Fruit fly (Drosophila melanogaster) whole organism: Measurements from ENCODE around the gene osa.

Source experiments
- CG8478 ChIP-seq: fragments of >200 bp; optimal IDR thresholded peaks from 2 replicates; lab custom pipeline; 2018; ENCODE audit warnings: inconsistent platforms
- Dll ChIP-seq: fragments of >200 bp; optimal IDR thresholded peaks from 2 replicates; lab custom pipeline; 2017
- EcR ChIP-seq, 2 experiments: fragments of >200 bp; optimal IDR thresholded peaks; 2 replicates each; lab custom pipeline; 2017; ENCODE audit warnings: missing biosample characterization in 2 of 2, missing genetic modification characterization in 2 of 2, missing genetic modification reagents in 2 of 2
- pan ChIP-seq: fragments of >200 bp; optimal IDR thresholded peaks from 2 replicates; lab custom pipeline; 2017
- psq ChIP-seq: fragments of >200 bp; optimal IDR thresholded peaks from 2 replicates; lab custom pipeline; 2017
- usp ChIP-seq: fragments of >200 bp; optimal IDR thresholded peaks from 2 replicates; lab custom pipeline; 2017; ENCODE audit warnings: missing biosample characterization, missing genetic modification characterization, mixed read lengths

osa gene

DNA sequence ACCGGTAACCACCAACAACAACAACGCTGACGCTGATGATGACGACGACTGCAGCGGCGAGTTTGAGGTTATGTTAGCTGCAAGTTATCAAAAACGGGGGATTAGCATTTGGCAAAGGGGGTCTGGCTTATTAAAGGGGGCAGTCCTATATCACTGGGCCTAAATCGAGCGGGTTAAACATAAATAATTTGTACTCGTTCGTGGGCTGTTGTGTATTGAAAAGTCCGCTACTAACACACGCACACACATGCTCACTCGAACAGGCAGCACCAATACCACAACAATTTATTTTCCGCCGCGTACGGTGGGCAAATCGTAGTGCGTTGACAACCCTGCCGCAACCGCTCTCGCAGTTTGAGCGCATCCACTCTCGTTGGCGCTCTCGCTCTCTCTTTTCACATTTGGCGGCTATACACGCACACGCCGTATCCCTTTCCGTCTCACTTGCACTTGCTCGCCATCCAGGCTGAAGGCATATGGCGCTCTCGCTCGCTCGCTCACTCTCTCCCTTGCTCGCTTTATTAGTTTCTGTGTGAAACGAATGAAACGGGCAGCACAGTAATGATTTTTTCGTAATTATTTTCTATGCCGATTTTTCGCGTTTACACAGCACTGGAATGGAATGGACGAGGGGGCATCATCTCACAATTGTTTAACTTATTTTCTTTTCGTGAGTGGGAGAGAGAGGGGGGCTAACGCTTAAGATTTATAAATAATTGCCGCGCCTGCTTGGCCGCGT, 1.1 kb downstream of the osa start:
- peak; percentile 96 for TF ChIP-seq CG8478 (lab: Kevin White, UChicago)
- TF ChIP-seq usp: no peak
- peak; percentile 98 for TF ChIP-seq Dll

DNA sequence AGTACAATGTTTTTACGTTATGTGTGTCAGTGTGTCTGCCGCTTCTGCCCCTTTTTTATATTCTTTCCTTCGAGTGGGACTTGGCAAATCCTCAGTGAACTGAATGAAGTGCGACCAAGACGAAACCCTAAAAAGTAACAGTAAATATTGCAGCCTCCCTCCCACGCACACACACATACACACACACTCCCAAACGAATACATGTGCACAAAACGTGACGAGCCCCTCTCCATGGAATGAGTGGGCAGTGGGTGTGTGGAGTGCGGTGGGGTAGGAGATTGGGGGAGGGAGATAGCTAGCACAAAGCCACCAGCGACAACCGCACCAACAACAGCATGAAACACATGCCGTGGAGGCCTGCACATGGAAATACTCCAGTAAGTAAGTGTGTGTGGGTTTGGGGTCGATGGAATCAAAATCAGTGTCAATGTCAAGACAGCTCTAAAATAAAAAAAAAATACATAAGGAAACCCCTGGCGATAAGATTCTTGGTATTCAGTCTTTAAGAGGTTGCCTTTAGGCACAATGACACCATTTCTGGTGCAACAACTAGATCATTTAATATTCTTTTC, 3.3 kb downstream of the osa start:
- TF ChIP-seq Dll (no peak), EcR (GFP tag; optimal IDR thresholded peaks at IDR 0.05; lab: Kevin White, UChicago) (peak in 1 of 2 experiments; percentile 34)

DNA sequence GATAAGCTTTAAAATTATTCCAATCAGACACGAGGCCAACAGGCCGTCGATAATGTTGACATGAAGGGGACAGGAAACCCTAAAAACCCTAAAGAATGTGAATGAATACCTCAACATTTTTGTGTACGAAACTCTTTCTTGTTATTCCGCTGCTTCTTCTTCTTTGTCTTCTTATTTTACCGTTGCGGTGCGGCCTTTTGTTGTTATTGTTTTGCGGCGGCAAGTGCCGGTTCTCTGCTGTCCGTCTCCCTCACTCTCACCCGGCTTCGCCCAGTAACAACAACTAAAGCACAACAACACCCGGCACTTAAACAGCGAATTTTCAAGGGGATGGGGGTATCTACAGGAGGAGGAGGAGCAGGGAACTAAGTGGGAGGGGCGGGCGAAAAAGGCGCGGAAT, 3.8 kb downstream of the osa start:
- TF ChIP-seq pan (peak; percentile 7), EcR (GFP tag; optimal IDR thresholded peaks at IDR 0.05; lab: Kevin White, UChicago) (no peak), CG8478 (lab: Kevin White, UChicago) (no peak)

DNA sequence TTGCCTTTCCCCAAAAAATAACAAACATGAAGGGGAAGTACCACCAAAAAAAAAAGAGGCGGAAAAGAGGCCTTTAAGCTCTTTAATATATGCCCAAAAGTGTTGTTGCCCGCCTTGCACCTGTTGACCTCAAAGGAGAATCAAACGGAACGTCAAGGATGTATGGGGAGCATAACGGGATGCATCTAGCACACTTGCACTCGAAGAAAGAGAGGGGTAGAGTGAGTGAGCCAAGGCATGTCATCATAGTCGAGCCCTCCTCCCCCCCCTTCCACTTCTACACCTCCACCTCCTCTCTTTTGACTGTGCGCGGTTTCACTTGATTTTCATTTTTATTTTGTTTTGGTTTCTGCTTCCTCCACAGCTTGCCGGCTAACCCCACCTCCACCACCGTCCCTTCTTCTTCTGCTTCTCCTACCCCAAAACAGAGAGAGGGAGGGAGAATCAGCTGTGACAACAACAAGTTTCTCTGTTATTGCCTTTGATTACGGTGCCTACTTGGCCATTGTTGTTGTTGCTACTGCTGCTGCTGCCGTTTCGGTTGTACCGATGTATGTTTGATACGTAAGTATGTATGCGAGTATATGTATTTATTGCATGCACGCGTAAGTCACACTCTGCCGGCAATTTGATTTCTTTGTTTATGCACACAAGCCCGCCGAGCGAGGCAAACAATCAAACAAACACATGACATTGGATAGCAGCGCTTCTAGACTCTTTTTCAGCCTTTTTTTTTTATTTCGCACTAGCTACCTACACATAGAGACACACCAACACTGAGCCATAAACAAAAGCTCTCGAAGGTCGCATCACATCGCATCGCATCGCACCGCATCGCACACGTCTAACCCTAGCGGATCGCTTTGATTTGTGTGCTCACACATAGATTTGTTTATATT, 5.3 kb downstream of the osa start:
- no peak for TF ChIP-seq EcR (GFP tag; optimal IDR thresholded peaks at IDR 0.05; lab: Kevin White, UChicago)

DNA sequence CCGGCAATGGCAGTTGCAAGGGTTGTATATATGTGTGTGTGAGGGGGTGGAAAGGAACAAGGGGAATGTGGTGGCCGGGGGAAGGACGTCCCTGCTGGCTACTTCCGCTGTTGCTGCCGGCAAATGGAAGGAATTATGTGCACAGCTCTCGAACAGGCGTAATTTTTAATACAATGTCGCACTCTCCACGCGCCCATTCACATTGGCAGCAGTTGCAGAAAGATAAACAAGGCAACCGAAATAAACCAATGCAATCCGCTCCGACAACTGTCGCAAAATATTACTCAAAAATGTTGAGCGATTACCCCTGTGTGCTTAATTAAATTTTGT, 6.5 kb downstream of the osa start:
- TF ChIP-seq EcR (GFP tag; optimal IDR thresholded peaks at IDR 0.05; lab: Kevin White, UChicago) (no peak), CG8478 (lab: Kevin White, UChicago) (no peak), pan (no peak), usp (no peak), Dll (no peak), psq (lab: Kevin White, UChicago) (no peak)

DNA sequence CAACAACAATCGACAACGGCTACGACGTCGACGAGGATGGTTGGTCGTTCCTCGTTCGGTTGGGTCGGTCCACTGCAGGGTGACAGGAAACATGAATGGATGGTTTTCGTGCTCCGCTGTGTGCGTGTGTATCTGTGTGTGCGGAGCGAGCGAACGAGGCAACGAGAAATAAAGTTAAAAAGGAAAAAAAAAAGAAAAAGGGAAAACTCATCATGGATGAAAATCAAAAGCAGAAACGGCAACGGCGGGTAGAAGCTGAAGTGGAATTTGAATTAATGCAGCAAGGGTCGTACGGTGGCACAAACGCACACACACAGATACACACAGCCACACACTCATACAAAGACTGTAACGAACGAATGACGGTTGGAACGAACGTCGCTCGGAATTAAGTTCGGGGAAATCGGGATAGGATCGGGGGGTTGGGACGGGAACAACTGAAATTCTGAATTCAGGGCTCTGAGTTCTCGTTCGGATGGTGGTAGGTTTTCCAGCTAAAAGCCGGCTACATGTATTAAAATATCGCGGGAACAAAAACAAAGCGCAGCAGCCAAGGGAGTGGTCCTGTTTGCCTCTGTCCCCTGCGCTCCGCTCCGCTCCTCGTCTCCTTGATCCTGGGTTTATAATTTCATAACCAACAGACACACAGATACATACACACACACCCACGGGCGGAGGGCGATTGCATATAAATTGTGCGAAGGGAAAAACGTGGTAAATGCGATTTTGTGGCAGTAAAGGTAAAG, 7.1 kb downstream of the osa start:
- TF ChIP-seq Dll (peak; percentile 48), CG8478 (lab: Kevin White, UChicago) (no peak)

DNA sequence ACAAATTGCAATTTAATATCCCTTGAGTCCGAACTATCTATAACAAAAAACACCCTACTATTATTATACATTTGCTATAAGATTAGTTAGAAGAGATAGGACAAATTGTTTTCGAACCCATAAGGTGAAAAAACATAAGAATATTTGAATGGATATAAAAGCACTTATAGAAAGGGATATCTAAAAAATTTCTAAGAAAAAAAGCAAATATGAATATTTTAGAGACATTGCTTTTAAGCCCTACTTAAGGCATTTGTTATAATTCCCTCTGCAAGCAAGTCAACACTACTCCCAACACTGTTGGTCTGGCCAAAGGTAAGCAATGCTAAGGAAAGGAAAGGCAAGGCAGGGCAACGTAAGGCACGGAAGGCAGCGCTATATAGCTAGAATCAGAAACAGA, 7.7 kb downstream of the osa start:
- TF ChIP-seq Dll (no peak), usp (no peak), pan (no peak), CG8478 (lab: Kevin White, UChicago) (no peak), EcR (GFP tag; optimal IDR thresholded peaks at IDR 0.05; lab: Kevin White, UChicago) (no peak), psq (lab: Kevin White, UChicago) (no peak)

DNA sequence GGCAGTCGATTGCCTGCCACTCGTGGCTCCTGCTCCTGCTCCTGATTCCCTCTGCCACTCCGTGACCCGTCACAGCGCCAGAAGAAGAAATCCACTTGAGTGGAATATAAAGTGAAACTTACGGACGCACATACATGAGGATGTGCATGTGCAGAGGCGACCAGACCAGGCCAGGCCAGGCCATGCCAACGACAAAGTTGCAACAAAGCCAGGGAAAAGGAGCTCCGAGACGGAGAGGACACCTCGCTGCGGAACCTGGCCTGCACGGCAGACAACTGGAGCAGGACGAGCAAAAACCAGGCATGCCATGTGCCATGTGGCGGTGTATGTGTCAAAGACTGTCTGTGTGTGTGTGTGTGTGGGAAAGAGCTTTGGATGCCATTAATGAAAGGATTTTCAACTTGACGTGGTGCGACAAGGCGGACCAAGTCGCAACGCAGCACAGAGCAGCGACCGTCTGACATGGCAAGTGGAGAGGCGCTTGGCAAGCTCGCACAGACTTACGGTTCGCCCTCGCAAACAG, 8.5 kb downstream of the osa start:
- TF ChIP-seq psq (lab: Kevin White, UChicago) (no peak), CG8478 (lab: Kevin White, UChicago) (no peak), usp (no peak), Dll (no peak), EcR (GFP tag; optimal IDR thresholded peaks at IDR 0.05; lab: Kevin White, UChicago) (no peak), pan (no peak)

DNA sequence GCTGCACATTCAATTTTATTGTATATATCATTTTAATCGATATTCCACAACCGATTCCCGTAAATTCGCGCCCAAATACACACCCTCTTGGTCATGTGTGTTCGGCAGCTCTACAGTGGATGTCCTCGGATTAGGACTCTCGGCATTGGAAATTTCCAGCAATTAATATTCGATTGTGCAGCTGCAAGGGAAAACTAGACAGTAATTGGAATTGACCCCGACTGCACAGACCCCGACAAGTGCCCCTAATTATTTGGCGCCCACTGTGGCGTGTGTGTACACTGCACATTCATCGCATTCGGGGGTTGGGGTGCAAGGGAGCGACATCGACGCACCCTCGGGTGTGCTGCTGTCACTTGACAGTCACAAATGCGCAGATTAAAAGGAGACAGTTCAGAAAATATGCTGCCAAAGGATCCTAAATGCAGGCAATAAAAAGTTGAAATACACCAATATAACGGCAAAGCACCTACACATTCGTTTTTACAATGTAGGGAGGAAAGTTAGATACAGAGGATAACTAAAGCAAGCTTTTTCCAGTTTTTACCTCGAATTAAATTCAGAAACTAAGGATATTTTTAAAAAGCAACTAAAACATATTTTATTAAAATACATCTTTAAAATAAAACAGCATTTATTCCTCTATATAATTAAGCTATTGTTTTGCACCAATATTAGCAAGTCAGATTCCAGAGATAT, 9.2 kb downstream of the osa start:
- TF ChIP-seq psq (lab: Kevin White, UChicago) (no peak), pan (no peak), EcR (GFP tag; optimal IDR thresholded peaks at IDR 0.05; lab: Kevin White, UChicago) (no peak), usp (no peak), Dll (no peak), CG8478 (lab: Kevin White, UChicago) (no peak)

DNA sequence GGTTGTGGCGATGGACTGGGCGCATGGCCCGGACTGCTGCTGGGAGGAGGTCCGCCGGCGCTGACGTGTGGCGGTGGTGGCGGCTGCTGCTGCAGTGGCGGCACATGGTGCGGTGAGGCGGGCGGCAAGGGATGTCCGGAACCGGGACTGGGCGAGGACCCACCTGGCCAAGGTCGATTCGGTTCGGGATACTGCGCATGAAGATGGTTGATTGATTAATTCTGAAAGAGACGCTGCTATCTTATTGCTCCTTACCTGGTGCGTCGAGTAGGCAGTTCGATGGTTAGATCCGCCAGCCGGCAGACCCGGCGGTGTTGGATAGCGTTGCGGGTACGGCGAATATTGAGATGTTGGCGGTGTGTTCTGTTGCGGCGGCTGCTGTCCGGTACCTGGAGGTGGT, 10.4 kb downstream of the osa start:
- TF ChIP-seq psq (lab: Kevin White, UChicago) (no peak), Dll (no peak), CG8478 (lab: Kevin White, UChicago) (no peak), usp (no peak), EcR (GFP tag; optimal IDR thresholded peaks at IDR 0.05; lab: Kevin White, UChicago) (no peak)

DNA sequence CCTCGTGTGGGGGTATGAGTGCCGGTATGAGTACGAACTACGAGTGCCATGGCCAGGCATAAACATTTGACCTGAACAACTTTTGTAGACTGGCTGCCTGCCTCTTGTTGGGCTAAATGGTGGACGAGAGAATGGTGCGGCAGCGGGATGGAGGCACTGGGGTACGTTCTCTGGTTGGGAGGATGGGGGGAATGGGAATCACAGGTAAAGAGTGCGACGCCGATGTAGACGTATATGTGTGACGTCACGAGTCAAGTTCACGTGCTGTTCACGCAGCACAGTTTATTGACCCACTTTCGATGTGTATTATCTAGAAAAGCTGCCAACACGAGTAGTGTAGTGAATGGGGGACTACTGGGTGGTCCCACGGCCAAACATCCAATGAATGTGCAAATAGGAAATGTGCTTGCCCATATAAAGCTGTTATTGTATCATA, 11.2 kb downstream of the osa start:
- TF ChIP-seq usp: no peak
- no peak for TF ChIP-seq EcR (GFP tag; optimal IDR thresholded peaks at IDR 0.05; lab: Kevin White, UChicago)
- TF ChIP-seq psq (lab: Kevin White, UChicago): no peak
- TF ChIP-seq Dll: no peak
- no peak for TF ChIP-seq CG8478 (lab: Kevin White, UChicago)
- no peak for TF ChIP-seq pan
